Fruit fly (Drosophila melanogaster): ENCODE data around the gene pasi1.

pasi1 gene

dm6 chr3R:17781371-17781770, 13.5 kb upstream of the pasi1 start (continued):
- peak; percentile 63 for TF ChIP-seq Hsf (GFP tag; optimal IDR thresholded peaks at IDR 0.05)
- TF ChIP-seq unpg (GFP tag; optimal IDR thresholded peaks at IDR 0.05) = peak; percentile 89
- peak; percentile 76 for TF ChIP-seq lilli (GFP tag; optimal IDR thresholded peaks at IDR 0.05)
- peak; percentile 85 for TF ChIP-seq CG10543 (GFP tag; optimal IDR thresholded peaks at IDR 0.05)
- no peak for TF ChIP-seq MTF-1 (GFP tag; optimal IDR thresholded peaks at IDR 0.05; ENCODE audit: borderline replicate concordance)
- TF ChIP-seq CG7786 (GFP tag; optimal IDR thresholded peaks at IDR 0.05) = peak; percentile 74
- peak; percentile 55 for TF ChIP-seq CG1602 (GFP tag; optimal IDR thresholded peaks at IDR 0.05)
- no peak for TF ChIP-seq gfzf (GFP tag; optimal IDR thresholded peaks at IDR 0.05)
- peak; percentile 87 for TF ChIP-seq HLH3B (GFP tag; IDR thresholded peaks at IDR 0.05)
- peak; percentile 83 for TF ChIP-seq ttk (GFP tag; IDR thresholded peaks at IDR 0.05)
- peak; percentile 11 for TF ChIP-seq gcm2 (GFP tag; optimal IDR thresholded peaks at IDR 0.05)
- no peak for TF ChIP-seq CG31388 (GFP tag; optimal IDR thresholded peaks at IDR 0.05)
- TF ChIP-seq CG31224 (GFP tag; IDR thresholded peaks at IDR 0.05) = peak; percentile 87
- no peak; the same call in 1 of the 2 replicates for TF ChIP-seq GATAe (GFP tag; conservative IDR thresholded peaks at IDR 0.05)
- TF ChIP-seq NC2α (GFP tag; optimal IDR thresholded peaks at IDR 0.05) = no peak
- no peak for TF ChIP-seq CG13123 (GFP tag; optimal IDR thresholded peaks at IDR 0.05)
- no peak for TF ChIP-seq CG14860 (GFP tag; IDR thresholded peaks at IDR 0.05; ENCODE audit: partially characterized antibody)
- TF ChIP-seq hth (optimal IDR thresholded peaks at IDR 0.05) = no peak
- peak; percentile 67 for TF ChIP-seq CG8281 (tag; optimal IDR thresholded peaks at IDR 0.05)
- peak; percentile 66 for TF ChIP-seq Hr3 (GFP tag; optimal IDR thresholded peaks at IDR 0.05)
- peak; percentile 69 for TF ChIP-seq her (GFP tag; optimal IDR thresholded peaks at IDR 0.05)
- peak; percentile 13 for TF ChIP-seq CG6254 (GFP tag; optimal IDR thresholded peaks at IDR 0.05)
- TF ChIP-seq Lim3 (GFP tag; IDR thresholded peaks at IDR 0.05) = peak; percentile 55; the same call in 1 of the 2 replicates
- TF ChIP-seq Atf3 (GFP tag; optimal IDR thresholded peaks at IDR 0.05) = peak; percentile 55
- TF ChIP-seq CG17328 (GFP tag; IDR thresholded peaks at IDR 0.05) = peak; percentile 72
- no peak for TF ChIP-seq CG14965 (GFP tag; optimal IDR thresholded peaks at IDR 0.05; ENCODE audit: borderline replicate concordance)
- peak; percentile 68 for TF ChIP-seq ssp (GFP tag; IDR thresholded peaks at IDR 0.05)
- peak; percentile 87 for TF ChIP-seq CG34422 (GFP tag; IDR thresholded peaks at IDR 0.05)
- TF ChIP-seq CG30431 (GFP tag; optimal IDR thresholded peaks at IDR 0.05) = peak; percentile 35
- peak; percentile 45 for TF ChIP-seq Hmx (GFP tag; optimal IDR thresholded peaks at IDR 0.05)
- no peak for TF ChIP-seq Dip2 (GFP tag; IDR thresholded peaks at IDR 0.05)
- peak; percentile 75 for TF ChIP-seq CG12391 (tag; optimal IDR thresholded peaks at IDR 0.05)
- TF ChIP-seq CG17802 (tag; optimal IDR thresholded peaks at IDR 0.05) = no peak
- peak; percentile 54 for TF ChIP-seq btn (GFP tag; optimal IDR thresholded peaks at IDR 0.05)
- peak; percentile 0 for TF ChIP-seq CG3995 (GFP tag; optimal IDR thresholded peaks at IDR 0.05)
- peak; percentile 90 for TF ChIP-seq Ptx1 (GFP tag; IDR thresholded peaks at IDR 0.05)
- TF ChIP-seq CG2889 (GFP tag; IDR thresholded peaks at IDR 0.05) = peak; percentile 68
- peak; percentile 64 for TF ChIP-seq CG6765 (GFP tag; optimal IDR thresholded peaks at IDR 0.05)
- peak; percentile 77 for TF ChIP-seq PHDP (tag; optimal IDR thresholded peaks at IDR 0.05)
- peak; percentile 34 for TF ChIP-seq trem (tag; optimal IDR thresholded peaks at IDR 0.05)
- TF ChIP-seq CG2678 (tag; optimal IDR thresholded peaks at IDR 0.05) = peak; percentile 93
- TF ChIP-seq BEAF-32 (GFP tag; optimal IDR thresholded peaks at IDR 0.05) = no peak
- TF ChIP-seq Elba2 (GFP tag; optimal IDR thresholded peaks at IDR 0.05) = no peak
- peak; percentile 84 for TF ChIP-seq Blimp-1 (GFP tag; optimal IDR thresholded peaks at IDR 0.05)
- peak; percentile 67 for TF ChIP-seq slou (GFP tag; optimal IDR thresholded peaks at IDR 0.05)
- peak; percentile 50 for TF ChIP-seq CG12104 (GFP tag; optimal IDR thresholded peaks at IDR 0.05)
- peak; percentile 72 for TF ChIP-seq oc (tag; optimal IDR thresholded peaks at IDR 0.05)
- peak; percentile 88 for TF ChIP-seq ranshi (GFP tag; IDR thresholded peaks at IDR 0.05)
- TF ChIP-seq Dfd (GFP tag; optimal IDR thresholded peaks at IDR 0.05) = no peak
- TF ChIP-seq Sox102F (GFP tag; optimal IDR thresholded peaks at IDR 0.05) = peak; percentile 83
- TF ChIP-seq Poxn (GFP tag; IDR thresholded peaks at IDR 0.05) = no peak
- peak; percentile 65 for TF ChIP-seq MBD-R2 (GFP tag; IDR thresholded peaks at IDR 0.05)

Data from whole organism, embryonic.